Worm (Caenorhabditis elegans) whole organism, L4 larva: ENCODE measurements around the gene cct-5.

ENCODE experiments used
- D1046.2 ChIP-seq: fragments of 200-800 bp; sonication (Bioruptor generic); IDR thresholded peaks from 2 replicates; pipeline ENCODE4 v1.3.6; 2022; ENCODE audit warnings: missing genetic modification characterization, missing compliant biosample characterization
- F49E8.2 ChIP-seq: sonication (generic microtip); optimal IDR thresholded peaks from 2 replicates; lab custom pipeline; 2016; ENCODE audit warnings: missing compliant biosample characterization, mild to moderate bottlenecking, missing genetic modification characterization, borderline replicate concordance
- T26A8.4 ChIP-seq: fragments of 200-800 bp; sonication (Bioruptor generic); IDR thresholded peaks from 2 replicates; pipeline ENCODE4 v1.3.6; 2022; ENCODE audit warnings: missing genetic modification characterization, missing compliant biosample characterization
- Y75B8A.6 ChIP-seq: fragments of 200-800 bp; sonication (Bioruptor generic); IDR thresholded peaks from 2 replicates; pipeline ENCODE4 v1.3.6; 2022; ENCODE audit warnings: missing genetic modification reagents, missing genetic modification characterization, missing compliant biosample characterization
- aha-1 ChIP-seq: fragments of 150-350 bp; peaks from one replicate; lab custom pipeline; 2014; ENCODE audit warnings: missing biosample characterization, missing genetic modification characterization
- arid-1 ChIP-seq: fragments of 200-800 bp; sonication (Bioruptor generic); conservative IDR thresholded peaks from 2 replicates; pipeline ENCODE4 v1.3.6; 2022; ENCODE audit warnings: missing genetic modification reagents, missing genetic modification characterization, missing compliant biosample characterization
- attf-4 ChIP-seq: sonication (generic microtip); optimal IDR thresholded peaks from 3 replicates; lab custom pipeline; 2017; ENCODE audit warnings: missing biosample characterization, missing genetic modification characterization
- ceh-28 ChIP-seq: fragments of 150-350 bp; optimal IDR thresholded peaks from 2 replicates; lab custom pipeline; 2014; ENCODE audit warnings: missing biosample characterization, missing genetic modification reagents, missing genetic modification characterization
- ceh-44 ChIP-seq: fragments of 200-800 bp; sonication (Bioruptor generic); IDR thresholded peaks from 2 replicates; pipeline ENCODE4 v1.3.6; 2022; ENCODE audit warnings: missing genetic modification reagents, missing genetic modification characterization, missing compliant biosample characterization
- ceh-62 ChIP-seq: sonication (generic microtip); optimal IDR thresholded peaks from 2 replicates; lab custom pipeline; 2017; ENCODE audit warnings: missing biosample characterization, missing genetic modification characterization
- ceh-82 ChIP-seq: sonication (generic microtip); optimal IDR thresholded peaks from 2 replicates; lab custom pipeline; 2017; ENCODE audit warnings: missing biosample characterization, missing genetic modification characterization
- ctbp-1 ChIP-seq: fragments of 200-800 bp; sonication (Bioruptor generic); IDR thresholded peaks from 2 replicates; pipeline ENCODE4 v1.3.6; 2022; ENCODE audit warnings: missing genetic modification reagents, missing genetic modification characterization, missing compliant biosample characterization
- daf-19 ChIP-seq: fragments of 200-800 bp; sonication (Bioruptor generic); conservative IDR thresholded peaks from 2 replicates; pipeline ENCODE4 v1.3.6; 2022; ENCODE audit warnings: missing genetic modification characterization, missing compliant biosample characterization
- daf-8 ChIP-seq: fragments of 200-800 bp; sonication (Bioruptor generic); IDR thresholded peaks from 2 replicates; pipeline ENCODE4 v1.3.6; 2022; ENCODE audit warnings: missing genetic modification characterization, missing compliant biosample characterization
- dmd-6 ChIP-seq: fragments of 200-800 bp; sonication (Bioruptor generic); IDR thresholded peaks from 2 replicates; pipeline ENCODE4 v1.3.6; 2022; ENCODE audit warnings: missing genetic modification reagents, missing genetic modification characterization, missing compliant biosample characterization
- dmd-8 ChIP-seq: fragments of 200-800 bp; sonication (Bioruptor generic); IDR thresholded peaks from 2 replicates; pipeline ENCODE4 v1.3.6; 2022; ENCODE audit warnings: missing genetic modification characterization, missing compliant biosample characterization
- dmd-9 ChIP-seq: fragments of 200-800 bp; sonication (Bioruptor generic); IDR thresholded peaks from 2 replicates; pipeline ENCODE4 v1.3.6; 2022; ENCODE audit warnings: missing genetic modification reagents, missing genetic modification characterization, missing compliant biosample characterization
- dpl-1 ChIP-seq: fragments of 150-350 bp; optimal IDR thresholded peaks from 2 replicates; lab custom pipeline; 2014; ENCODE audit warnings: missing biosample characterization, missing genetic modification reagents, missing genetic modification characterization
- dve-1 ChIP-seq: sonication (generic microtip); optimal IDR thresholded peaks from 2 replicates; lab custom pipeline; 2017; ENCODE audit warnings: antibody characterized with exemption, mild to moderate bottlenecking, missing genetic modification characterization, missing compliant biosample characterization; ENCODE audit not compliant: insufficient read depth
- hif-1 ChIP-seq, 2 experiments: sonication (generic microtip); optimal IDR thresholded peaks; 2 replicates each; lab custom pipeline; 2016 to 2017; ENCODE audit warnings: missing compliant biosample characterization in 2 of 2, missing genetic modification characterization in 2 of 2, missing genetic modification reagents in 2 of 2, missing genotype in 2 of 2, mild to moderate bottlenecking in 1 of 2
- hlh-30 ChIP-seq: sonication (generic microtip); optimal IDR thresholded peaks from 2 replicates; lab custom pipeline; 2017; ENCODE audit warnings: antibody characterized with exemption, mild to moderate bottlenecking, missing genetic modification characterization, missing compliant biosample characterization; ENCODE audit not compliant: insufficient read depth
- lin-13 ChIP-seq: fragments of 150-350 bp; optimal IDR thresholded peaks from 2 replicates; lab custom pipeline; 2014; ENCODE audit warnings: missing biosample characterization, missing genetic modification reagents, missing genetic modification characterization
- lin-29 ChIP-seq: fragments of 200-800 bp; sonication (Bioruptor generic); IDR thresholded peaks from 2 replicates; pipeline ENCODE4 v1.3.6; 2022; ENCODE audit warnings: missing genetic modification reagents, missing genetic modification characterization, missing compliant biosample characterization
- lin-38 ChIP-seq: fragments of 200-800 bp; sonication (Bioruptor generic); IDR thresholded peaks from 2 replicates; pipeline ENCODE4 v1.3.6; 2022; ENCODE audit warnings: missing genetic modification reagents, missing genetic modification characterization, missing compliant biosample characterization
- lin-39 ChIP-seq: fragments of 150-350 bp; optimal IDR thresholded peaks from 2 replicates; lab custom pipeline; 2014; ENCODE audit warnings: missing biosample characterization, missing genetic modification reagents, missing genetic modification characterization
- lir-3 ChIP-seq: sonication (generic microtip); optimal IDR thresholded peaks from 2 replicates; lab custom pipeline; 2016; ENCODE audit warnings: mild to moderate bottlenecking, missing genetic modification characterization, missing compliant biosample characterization
- lsy-2 ChIP-seq, 2 experiments: fragments of 150-350 bp in 1 of 2; sonication (generic microtip) in 1 of 2; optimal IDR thresholded peaks; 2 replicates each; lab custom pipeline; 2014 to 2017; ENCODE audit warnings: missing biosample characterization in 2 of 2, missing genetic modification characterization in 2 of 2
- madf-5 ChIP-seq, 2 experiments: fragments of 200-800 bp; sonication (Bioruptor generic); IDR thresholded peaks; 2 replicates each; pipeline ENCODE4 v1.3.6; 2022; ENCODE audit warnings: missing compliant biosample characterization in 2 of 2, missing genetic modification characterization in 2 of 2
- mdt-29 ChIP-seq: fragments of 200-800 bp; sonication (Bioruptor generic); IDR thresholded peaks from 2 replicates; pipeline ENCODE4 v1.3.6; 2022; ENCODE audit warnings: missing genetic modification reagents, missing genetic modification characterization, missing compliant biosample characterization
- mxl-2 ChIP-seq: fragments of 200-800 bp; sonication (Bioruptor generic); conservative IDR thresholded peaks from 2 replicates; pipeline ENCODE4 v1.3.6; 2022; ENCODE audit warnings: missing genetic modification reagents, missing genetic modification characterization, missing compliant biosample characterization
- nhr-237 ChIP-seq: sonication (generic microtip); optimal IDR thresholded peaks from 2 replicates; lab custom pipeline; 2017; ENCODE audit warnings: missing biosample characterization, missing genetic modification characterization
- nhr-25 ChIP-seq: sonication (generic microtip); optimal IDR thresholded peaks from 2 replicates; lab custom pipeline; 2017; ENCODE audit warnings: missing genetic modification characterization, mild to moderate bottlenecking, missing compliant biosample characterization, antibody characterized with exemption, moderate library complexity, borderline replicate concordance; ENCODE audit not compliant: insufficient read depth
- nhr-28 ChIP-seq: fragments of 150-350 bp; optimal IDR thresholded peaks from 2 replicates; lab custom pipeline; 2014; ENCODE audit warnings: missing biosample characterization, missing genetic modification characterization
- nhr-41 ChIP-seq: fragments of 200-800 bp; sonication (Bioruptor generic); IDR thresholded peaks from 2 replicates; pipeline ENCODE4 v1.3.6; 2022; ENCODE audit warnings: missing genetic modification reagents, missing genetic modification characterization, missing compliant biosample characterization
- nhr-6 ChIP-seq: fragments of 150-350 bp; optimal IDR thresholded peaks from 2 replicates; lab custom pipeline; 2014; ENCODE audit warnings: missing biosample characterization, missing genetic modification characterization
- nhr-77 ChIP-seq: fragments of 150-350 bp; optimal IDR thresholded peaks from 2 replicates; lab custom pipeline; 2014; ENCODE audit warnings: missing biosample characterization, missing genetic modification characterization
- pha-4 ChIP-seq, 2 experiments: fragments of 150-350 bp in 1 of 2; fragments of 200-800 bp in 1 of 2; sonication (Bioruptor generic) in 1 of 2; IDR thresholded peaks in 1 of 2; optimal IDR thresholded peaks in 1 of 2; 2 replicates each; pipeline versions ENCODE4 v1.3.6 to Lab custom; 2014 to 2022; ENCODE audit warnings: missing genetic modification characterization in 2 of 2, missing genetic modification reagents in 2 of 2, missing biosample characterization in 1 of 2, missing compliant biosample characterization in 1 of 2
- saeg-2 ChIP-seq: fragments of 200-800 bp; sonication (Bioruptor generic); IDR thresholded peaks from 2 replicates; pipeline ENCODE4 v1.3.6; 2022; ENCODE audit warnings: missing genetic modification reagents, missing genetic modification characterization, missing compliant biosample characterization
- set-16 ChIP-seq: fragments of 200-800 bp; sonication (Bioruptor generic); IDR thresholded peaks from 2 replicates; pipeline ENCODE4 v1.3.6; 2022; ENCODE audit warnings: missing genetic modification reagents, missing genetic modification characterization, missing compliant biosample characterization
- skn-1 ChIP-seq: fragments of 150-350 bp; optimal IDR thresholded peaks from 2 replicates; lab custom pipeline; 2014; ENCODE audit warnings: missing biosample characterization, missing genetic modification characterization
- tag-97 ChIP-seq: fragments of 200-800 bp; sonication (Bioruptor generic); IDR thresholded peaks from 2 replicates; pipeline ENCODE4 v1.3.6; 2022; ENCODE audit warnings: missing genetic modification characterization, missing compliant biosample characterization
- unc-130 ChIP-seq: sonication (generic microtip); optimal IDR thresholded peaks from 2 replicates; lab custom pipeline; 2016; ENCODE audit warnings: missing genetic modification reagents, missing genetic modification characterization, missing compliant biosample characterization

cct-5 gene

ce11 chrIII:4508064-4508905 is at the start of gene cct-5, which contains the start of gene F25F2.1 (continued):
- TF ChIP-seq mxl-2 (GFP tag; lab: Robert Waterston, UW) (no peak), tag-97 (GFP tag; lab: Robert Waterston, UW) (no peak), lir-3 (tag; lab: Kevin White, UChicago) (no peak), Y75B8A.6 (GFP tag; lab: Robert Waterston, UW) (no peak), dmd-6 (GFP tag; lab: Robert Waterston, UW) (0 out of 2 replicates have a peak, but pooled peaks have one; percentile 22), dmd-8 (GFP tag; lab: Robert Waterston, UW) (no peak), F49E8.2 (tag; lab: Kevin White, UChicago) (no peak), dve-1 (tag; lab: Kevin White, UChicago) (peak; percentile 35), arid-1 (GFP tag; lab: Robert Waterston, UW) (peak; percentile 53; the same call in 1 of the 2 replicates), ceh-62 (tag; lab: Kevin White, UChicago) (no peak), ctbp-1 (GFP tag; lab: Robert Waterston, UW) (no peak), mdt-29 (no peak), hlh-30 (tag; lab: Kevin White, UChicago) (peak; percentile 77), hif-1 (tag; optimal IDR thresholded peaks at IDR 0.05; lab: Kevin White, UChicago) (peak in 1 of 2 experiments; percentile 8), nhr-25 (tag; lab: Kevin White, UChicago) (no peak), nhr-28 (tag; lab: Kevin White, UChicago) (peak; percentile 29), ceh-82 (tag; lab: Kevin White, UChicago) (no peak), lsy-2 (tag; optimal IDR thresholded peaks at IDR 0.05; lab: Kevin White, UChicago) (peak in 1 of 2 experiments; percentile 95), skn-1 (tag; lab: Kevin White, UChicago) (no peak), daf-19 (GFP tag; lab: Robert Waterston, UW) (no peak), lin-38 (GFP tag; lab: Robert Waterston, UW) (peak; percentile 68), nhr-77 (peak; percentile 26), unc-130 (GFP tag; lab: Kevin White, UChicago) (peak; percentile 76), lin-39 (tag; lab: Kevin White, UChicago) (no peak), T26A8.4 (GFP tag; lab: Robert Waterston, UW) (no peak), lin-29 (GFP tag; lab: Robert Waterston, UW) (no peak), nhr-6 (tag; lab: Kevin White, UChicago) (peak; percentile 74), lin-13 (GFP tag; lab: Kevin White, UChicago) (peak; percentile 73), nhr-41 (no peak), ceh-28 (tag; lab: Kevin White, UChicago) (no peak), ceh-44 (no peak), nhr-237 (tag; lab: Kevin White, UChicago) (no peak), D1046.2 (GFP tag; lab: Robert Waterston, UW) (no peak), saeg-2 (GFP tag; lab: Robert Waterston, UW) (no peak), dmd-9 (GFP tag; lab: Robert Waterston, UW) (no peak), pha-4 (GFP tag; IDR thresholded peaks at IDR 0.05; lab: Robert Waterston, UW) (no peak), pha-4 (tag; optimal IDR thresholded peaks at IDR 0.05; lab: Kevin White, UChicago) (no peak), madf-5 (GFP tag; IDR thresholded peaks at IDR 0.05; lab: Robert Waterston, UW) (no peak), set-16 (GFP tag; lab: Robert Waterston, UW) (no peak), aha-1 (tag; lab: Kevin White, UChicago) (peak; percentile 92), daf-8 (GFP tag; lab: Robert Waterston, UW) (no peak), dpl-1 (peak; percentile 85), attf-4 (tag; lab: Kevin White, UChicago) (no peak)
